Worm (Caenorhabditis elegans): Measurements from ENCODE around the gene srd-13.

srd-13 gene

DNA sequence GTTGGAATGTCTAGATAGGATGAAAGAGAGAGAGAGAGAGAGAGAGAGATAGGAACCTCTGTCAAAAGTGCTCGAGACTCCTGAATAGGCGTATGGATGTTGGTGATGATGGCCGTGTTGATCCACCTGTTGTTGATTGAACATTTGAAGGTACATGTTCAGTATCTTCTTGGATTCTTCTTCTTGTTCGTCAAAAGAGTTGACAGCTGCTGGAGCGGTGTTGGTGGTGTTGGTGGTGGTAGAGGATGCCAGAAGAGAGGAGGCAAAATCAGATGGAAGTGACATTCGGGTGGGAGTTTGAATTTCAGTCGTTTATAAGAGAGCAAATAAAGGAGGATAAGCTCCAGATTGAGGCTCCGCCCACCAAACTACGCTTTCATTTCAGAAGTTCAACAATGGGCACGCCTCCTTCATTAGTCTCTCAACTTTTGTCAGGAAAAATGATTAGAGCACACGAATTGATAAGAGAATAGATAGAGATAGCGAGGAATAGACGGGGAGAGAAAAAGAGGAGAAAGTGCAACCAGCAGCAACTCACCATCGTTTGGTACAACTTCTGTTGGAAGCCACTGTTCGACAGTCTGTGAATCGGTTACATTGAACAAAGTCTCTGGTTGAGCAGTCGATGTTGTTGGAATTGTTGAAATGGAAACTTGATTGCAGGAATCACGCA, 17.5 kb upstream of the srd-13 start:
- TF ChIP-seq ceh-34 (tag; optimal IDR thresholded peaks at IDR 0.05) (no peak), sdc-2 (tag; optimal IDR thresholded peaks at IDR 0.05) (no peak), K09A11.1 (tag; optimal IDR thresholded peaks at IDR 0.05; ENCODE audit: insufficient read depth) (no peak), ztf-16 (tag; optimal IDR thresholded peaks at IDR 0.05) (no peak), syd-9 (tag; optimal IDR thresholded peaks at IDR 0.05) (no peak), ceh-18 (tag; optimal IDR thresholded peaks at IDR 0.05) (no peak), lin-11 (tag; optimal IDR thresholded peaks at IDR 0.05) (no peak), ama-1 (optimal IDR thresholded peaks at IDR 0.05) (no peak), nhr-232 (tag; optimal IDR thresholded peaks at IDR 0.05) (no peak), nhr-11 (tag; optimal IDR thresholded peaks at IDR 0.05) (no peak), elt-2 (tag; optimal IDR thresholded peaks at IDR 0.05) (peak; percentile 71), dve-1 (tag; optimal IDR thresholded peaks at IDR 0.05) (peak; percentile 7), lim-6 (tag; optimal IDR thresholded peaks at IDR 0.05) (no peak)

DNA sequence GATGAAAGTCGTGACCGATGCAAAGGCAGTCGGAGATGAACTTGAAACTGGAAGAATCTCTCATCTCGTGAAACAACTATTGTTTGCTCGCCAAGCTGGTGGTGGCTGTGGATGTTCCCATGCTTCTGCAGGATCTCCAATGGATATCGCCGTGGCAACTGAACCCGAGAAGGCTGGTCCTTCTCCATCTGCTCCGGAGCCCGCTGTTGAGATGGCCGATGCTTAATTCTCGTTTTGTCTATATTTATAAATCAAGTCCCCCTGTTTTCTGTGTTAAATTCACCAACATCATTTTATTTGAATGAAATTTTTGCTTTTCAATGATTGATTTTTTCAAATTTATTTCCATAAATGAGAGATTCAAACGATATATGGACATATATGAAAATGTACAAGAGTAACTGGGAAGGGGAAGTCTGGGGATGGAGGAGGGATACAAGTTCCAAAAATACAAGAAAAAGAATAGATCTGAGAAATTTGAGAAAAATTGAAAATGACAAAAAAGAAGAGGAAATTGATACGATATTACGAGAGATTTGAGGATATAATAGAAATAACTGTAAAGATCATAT, 15.4 kb upstream of the srd-13 start:
- TF ChIP-seq syd-9 (tag; optimal IDR thresholded peaks at IDR 0.05) = no peak
- no peak for TF ChIP-seq unc-3 (GFP tag; conservative IDR thresholded peaks at IDR 0.05)
- no peak for TF ChIP-seq unc-3 (tag; optimal IDR thresholded peaks at IDR 0.05)
- TF ChIP-seq madf-2 (tag; optimal IDR thresholded peaks at IDR 0.05) = no peak
- TF ChIP-seq ztf-16 (tag; optimal IDR thresholded peaks at IDR 0.05) = no peak
- no peak for TF ChIP-seq ahr-1 (tag; optimal IDR thresholded peaks at IDR 0.05)
- TF ChIP-seq hlh-6 (tag; optimal IDR thresholded peaks at IDR 0.05) = no peak
- TF ChIP-seq ceh-19 (GFP tag; optimal IDR thresholded peaks at IDR 0.05) = no peak
- no peak for TF ChIP-seq dve-1 (tag; optimal IDR thresholded peaks at IDR 0.05)
- no peak for TF ChIP-seq hlh-15 (tag; optimal IDR thresholded peaks at IDR 0.05)
- no peak for TF ChIP-seq elt-2 (tag; optimal IDR thresholded peaks at IDR 0.05)
- TF ChIP-seq F13H6.1 (tag; optimal IDR thresholded peaks at IDR 0.05) = no peak
- TF ChIP-seq fkh-6 (tag; optimal IDR thresholded peaks at IDR 0.05) = no peak
- TF ChIP-seq pag-3 (tag; optimal IDR thresholded peaks at IDR 0.05; ENCODE audit: borderline replicate concordance) = no peak
- no peak for TF ChIP-seq pha-4 (tag; optimal IDR thresholded peaks at IDR 0.05)
- TF ChIP-seq npax-4 (tag; optimal IDR thresholded peaks at IDR 0.05) = no peak

DNA sequence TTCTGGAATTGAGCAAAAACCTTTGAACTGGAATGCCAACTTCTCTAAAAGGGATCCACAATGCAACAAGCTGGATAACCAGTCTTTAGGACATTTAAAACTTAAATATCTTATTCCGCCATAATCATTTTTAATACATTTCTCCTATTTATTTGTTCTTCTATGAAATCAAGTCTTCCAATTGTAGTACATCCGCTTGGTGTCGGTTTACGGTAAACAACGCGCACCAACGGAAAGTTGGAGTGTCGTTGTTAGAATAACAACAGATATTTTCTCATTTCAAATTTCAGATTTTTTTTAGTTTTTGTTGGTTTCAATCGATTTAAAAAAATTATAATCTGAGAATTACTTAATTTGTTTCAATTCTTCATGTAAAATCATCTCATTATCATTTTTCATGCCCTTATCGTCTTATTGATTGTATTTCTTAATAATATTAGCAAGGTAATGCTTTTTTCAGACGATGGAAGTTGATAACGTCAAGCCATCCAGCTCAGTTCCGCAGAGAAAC, 13.7 kb upstream of the srd-13 start, which contains the start of gene csn-5:
TSS of gene csn-5 (plus strand) at position 461 of the 511 bp plus-strand sequence.
- no peak for TF ChIP-seq syd-9 (tag; optimal IDR thresholded peaks at IDR 0.05)
- TF ChIP-seq pros-1 (tag; optimal IDR thresholded peaks at IDR 0.05) = no peak
- no peak for TF ChIP-seq ttx-3 (tag; optimal IDR thresholded peaks at IDR 0.05)
- no peak for TF ChIP-seq ceh-34 (tag; optimal IDR thresholded peaks at IDR 0.05)
- TF ChIP-seq pha-4 (tag; optimal IDR thresholded peaks at IDR 0.05) = no peak
- no peak for TF ChIP-seq unc-42 (tag; optimal IDR thresholded peaks at IDR 0.05)
- TF ChIP-seq nhr-232 (tag; optimal IDR thresholded peaks at IDR 0.05) = no peak
- TF ChIP-seq unc-3 (GFP tag; conservative IDR thresholded peaks at IDR 0.05) = no peak
- TF ChIP-seq unc-3 (tag; optimal IDR thresholded peaks at IDR 0.05) = no peak
- no peak for TF ChIP-seq zip-5 (tag; optimal IDR thresholded peaks at IDR 0.05)
- no peak for TF ChIP-seq ceh-2 (tag; optimal IDR thresholded peaks at IDR 0.05)
- TF ChIP-seq ama-1 (optimal IDR thresholded peaks at IDR 0.05) = no peak
- TF ChIP-seq sox-2 (GFP tag; IDR thresholded peaks at IDR 0.05) = no peak
- no peak for TF ChIP-seq ceh-6 (GFP tag; optimal IDR thresholded peaks at IDR 0.05)
- no peak for TF ChIP-seq fax-1 (tag; optimal IDR thresholded peaks at IDR 0.05)
- TF ChIP-seq pat-9 (tag; optimal IDR thresholded peaks at IDR 0.05) = no peak

DNA sequence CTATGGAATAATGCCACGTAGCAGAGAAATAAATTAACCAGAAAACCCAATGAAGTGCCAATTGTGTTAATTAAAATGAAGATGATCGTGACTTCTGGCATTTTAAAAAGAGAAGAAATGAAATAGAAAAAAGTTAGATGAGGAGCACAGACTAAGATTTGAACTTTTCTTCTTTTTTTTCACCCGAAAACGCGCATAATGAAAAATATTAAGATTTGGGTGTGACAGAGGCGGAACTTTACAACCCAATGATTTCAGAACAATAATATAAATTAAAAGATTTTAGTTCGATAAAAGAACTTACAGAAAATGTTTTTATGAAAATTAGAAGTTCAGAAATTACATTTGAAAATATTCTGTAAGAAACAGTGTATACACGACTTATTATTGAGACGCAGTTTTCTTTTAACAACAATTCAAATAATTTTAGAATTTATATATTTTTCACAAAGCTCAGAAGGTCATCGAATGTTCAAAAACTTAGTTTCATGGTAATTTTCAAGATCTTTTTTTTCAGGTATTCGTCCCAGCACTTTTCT, 10.1 kb upstream of the srd-13 start, which contains the start of the genes srd-8 and B0547.2:
TSS of gene srd-8 (minus strand) at position 101 of the 539 bp plus-strand sequence.
TSS of gene B0547.2 (plus strand) at position 489 of the 539 bp plus-strand sequence.
- TF ChIP-seq eyg-1 (tag; optimal IDR thresholded peaks at IDR 0.05) (no peak), ttx-3 (tag; optimal IDR thresholded peaks at IDR 0.05) (no peak), madf-2 (tag; optimal IDR thresholded peaks at IDR 0.05) (no peak), nfya-1 (tag; optimal IDR thresholded peaks at IDR 0.05) (no peak), unc-42 (tag; optimal IDR thresholded peaks at IDR 0.05) (no peak), ref-2 (tag; optimal IDR thresholded peaks at IDR 0.05) (no peak), Y22D7AL.16 (tag; optimal IDR thresholded peaks at IDR 0.05) (no peak), gmeb-2 (tag; optimal IDR thresholded peaks at IDR 0.05) (no peak), ceh-24 (tag; optimal IDR thresholded peaks at IDR 0.05) (no peak), hlh-13 (GFP tag; optimal IDR thresholded peaks at IDR 0.05) (no peak), ceh-45 (GFP tag; IDR thresholded peaks at IDR 0.05) (no peak), ceh-48 (tag; optimal IDR thresholded peaks at IDR 0.05) (no peak), ceh-31 (tag; optimal IDR thresholded peaks at IDR 0.05) (no peak), ceh-19 (GFP tag; optimal IDR thresholded peaks at IDR 0.05) (no peak), F13H6.1 (tag; optimal IDR thresholded peaks at IDR 0.05) (no peak), mec-3 (tag; optimal IDR thresholded peaks at IDR 0.05; ENCODE audit: borderline replicate concordance) (no peak), fkh-10 (GFP tag; optimal IDR thresholded peaks at IDR 0.05) (no peak)

Data from whole organism, late embryonic.